Worm (Caenorhabditis elegans) whole organism, early embryonic: ENCODE measurements around the gene his-17.
"Not testable (repeated sequence)": the region's sequence is repeated elsewhere in the genome, so short reads cannot be mapped to it uniquely, and the experiment has no call there.

Experiments
- ama-1 ChIP-seq: fragments of 150-350 bp; optimal IDR thresholded peaks from 2 replicates; lab custom pipeline; 2014
- tbx-37 ChIP-seq: fragments of 200-800 bp; sonication (Bioruptor generic); conservative IDR thresholded peaks from 2 replicates; pipeline ENCODE4 v1.3.6; 2022; ENCODE audit warnings: missing genetic modification reagents, missing genetic modification characterization, missing compliant biosample characterization
- tra-4 ChIP-seq: sonication (generic microtip); optimal IDR thresholded peaks from 2 replicates; lab custom pipeline; 2017; ENCODE audit warnings: missing genetic modification characterization, missing compliant biosample characterization

ce11 chrV:8897942-8898419, at the start of gene his-17, which contains the start of gene his-18:
- not testable (repeated sequence) for TF ChIP-seq ama-1 (lab: Kevin White, UChicago); tra-4 (tag; lab: Kevin White, UChicago)
- TF ChIP-seq tbx-37 (GFP tag; lab: Robert Waterston, UW) = peak; percentile 22; the same call in 1 of the 2 replicates
